Fruit fly (Drosophila melanogaster) whole organism, embryonic: ENCODE data around the gene mal.

Experiments
- Blimp-1 ChIP-seq: fragments of 200-800 bp; sonication (Bioruptor generic); optimal IDR thresholded peaks from 3 replicates; lab custom pipeline; 2018; ENCODE audit warnings: missing biosample characterization, missing genetic modification characterization, mild to moderate bottlenecking, moderate library complexity, missing genetic modification reagents
- CG10267 ChIP-seq: fragments of 200-800 bp; sonication (Bioruptor generic); optimal IDR thresholded peaks from 2 replicates; lab custom pipeline; 2018; ENCODE audit warnings: missing biosample characterization, mild to moderate bottlenecking, missing genetic modification characterization, moderate library complexity
- CG10959 ChIP-seq: fragments of 200-800 bp; sonication (Bioruptor generic); IDR thresholded peaks from 2 replicates; pipeline ENCODE4 v1.3.6; 2022; ENCODE audit warnings: missing biosample characterization, missing genetic modification characterization
- CG11560 ChIP-seq: fragments of 200-800 bp; sonication (Bioruptor generic); IDR thresholded peaks from 3 replicates; pipeline ENCODE4 v1.3.6; 2022; ENCODE audit warnings: missing biosample characterization, missing genetic modification characterization
- CG12155 ChIP-seq: fragments of 200-800 bp; sonication (Bioruptor generic); optimal IDR thresholded peaks from 3 replicates; lab custom pipeline; 2016; ENCODE audit warnings: missing biosample characterization, missing genetic modification characterization
- CG12299 ChIP-seq: fragments of 200-800 bp; sonication (Bioruptor generic); optimal IDR thresholded peaks from 2 replicates; lab custom pipeline; 2018; ENCODE audit warnings: missing biosample characterization, mild to moderate bottlenecking, missing genetic modification characterization
- CG12391 ChIP-seq: fragments of 200-800 bp; sonication (Bioruptor generic); optimal IDR thresholded peaks from 3 replicates; lab custom pipeline; 2018; ENCODE audit warnings: missing biosample characterization, mild to moderate bottlenecking, missing genetic modification characterization, moderate library complexity
- CG12659 ChIP-seq: fragments of 200-800 bp; sonication (Bioruptor generic); optimal IDR thresholded peaks from 3 replicates; lab custom pipeline; 2017; ENCODE audit warnings: mild to moderate bottlenecking, missing biosample characterization, missing genetic modification reagents, missing genetic modification characterization
- CG12942 ChIP-seq: fragments of 200-800 bp; sonication (Bioruptor generic); optimal IDR thresholded peaks from 3 replicates; lab custom pipeline; 2016; ENCODE audit warnings: missing biosample characterization, missing genetic modification characterization
- CG13775 ChIP-seq: fragments of 200-800 bp; sonication (Bioruptor generic); optimal IDR thresholded peaks from 3 replicates; lab custom pipeline; 2017; ENCODE audit warnings: missing biosample characterization, mild to moderate bottlenecking, missing genetic modification characterization
- CG17186 ChIP-seq: fragments of 200-800 bp; sonication (Bioruptor generic); optimal IDR thresholded peaks from 3 replicates; lab custom pipeline; 2017; ENCODE audit warnings: missing biosample characterization, missing genetic modification reagents, missing genetic modification characterization
- CG2678 ChIP-seq: fragments of 200-800 bp; sonication (Bioruptor generic); optimal IDR thresholded peaks from 3 replicates; lab custom pipeline; 2019; ENCODE audit warnings: missing biosample characterization, mild to moderate bottlenecking, missing genetic modification characterization, moderate library complexity
- CG30403 ChIP-seq: fragments of 200-800 bp; sonication (Bioruptor generic); optimal IDR thresholded peaks from 3 replicates; lab custom pipeline; 2016; ENCODE audit warnings: missing biosample characterization, missing genetic modification characterization
- CG31224 ChIP-seq: fragments of 200-800 bp; sonication (Bioruptor generic); IDR thresholded peaks from 2 replicates; pipeline ENCODE4 v1.3.6; 2022; ENCODE audit warnings: missing biosample characterization, missing genetic modification characterization
- CG34224 ChIP-seq: fragments of 200-800 bp; sonication (Bioruptor generic); IDR thresholded peaks from 3 replicates; pipeline ENCODE4 v1.3.6; 2022; ENCODE audit warnings: missing biosample characterization, missing genetic modification characterization; ENCODE audit not compliant: partially characterized antibody
- CG3847 ChIP-seq: fragments of 200-800 bp; sonication (Bioruptor generic); IDR thresholded peaks from 2 replicates; pipeline ENCODE4 v1.3.6; 2022; ENCODE audit warnings: missing biosample characterization, missing genetic modification characterization
- CG3995 ChIP-seq: fragments of 200-800 bp; sonication (Bioruptor generic); optimal IDR thresholded peaks from 3 replicates; lab custom pipeline; 2016; ENCODE audit warnings: missing biosample characterization, missing genetic modification characterization
- CG4328 ChIP-seq: fragments of 200-800 bp; sonication (Bioruptor generic); optimal IDR thresholded peaks from 3 replicates; lab custom pipeline; 2017; ENCODE audit warnings: missing biosample characterization, missing genetic modification reagents, missing genetic modification characterization
- CG5180 ChIP-seq: fragments of 200-800 bp; sonication (Bioruptor generic); optimal IDR thresholded peaks from 3 replicates; lab custom pipeline; 2017; ENCODE audit warnings: missing biosample characterization, missing genetic modification characterization, mild to moderate bottlenecking, moderate library complexity, missing genetic modification reagents
- CG6765 ChIP-seq: fragments of 200-800 bp; sonication (Bioruptor generic); optimal IDR thresholded peaks from 3 replicates; lab custom pipeline; 2017; ENCODE audit warnings: missing biosample characterization, mild to moderate bottlenecking, missing genetic modification characterization
- CG7556 ChIP-seq: fragments of 200-800 bp; sonication (Bioruptor generic); optimal IDR thresholded peaks from 2 replicates; lab custom pipeline; 2017; ENCODE audit warnings: missing biosample characterization, mild to moderate bottlenecking, missing genetic modification characterization
- Drgx ChIP-seq: fragments of 200-800 bp; sonication (Bioruptor generic); IDR thresholded peaks from 2 replicates; pipeline ENCODE4 v1.3.6; 2022; ENCODE audit warnings: missing biosample characterization, missing genetic modification characterization
- Gsc ChIP-seq: fragments of 200-800 bp; sonication (Bioruptor generic); IDR thresholded peaks from 2 replicates; pipeline ENCODE4 v1.3.6; 2022; ENCODE audit warnings: missing biosample characterization, missing genetic modification characterization
- Hmx ChIP-seq: fragments of 200-800 bp; sonication (Bioruptor generic); optimal IDR thresholded peaks from 2 replicates; lab custom pipeline; 2016; ENCODE audit warnings: missing biosample characterization, missing genetic modification characterization
- Med ChIP-seq: fragments of 200-800 bp; sonication (Bioruptor generic); peaks from one replicate; lab custom pipeline; 2016; ENCODE audit warnings: missing biosample characterization, missing genetic modification characterization, mild to moderate bottlenecking, inconsistent platforms, moderate library complexity
- Meics ChIP-seq: fragments of 200-800 bp; sonication (Bioruptor generic); optimal IDR thresholded peaks from 2 replicates; lab custom pipeline; 2017; ENCODE audit warnings: missing biosample characterization, mild to moderate bottlenecking, missing genetic modification characterization
- Nf-YA ChIP-seq: fragments of 200-800 bp; sonication (Bioruptor generic); IDR thresholded peaks from 2 replicates; pipeline ENCODE4 v1.3.6; 2022; ENCODE audit warnings: missing biosample characterization, missing genetic modification characterization
- Poxn ChIP-seq: fragments of 200-800 bp; sonication (Bioruptor generic); IDR thresholded peaks from 2 replicates; pipeline ENCODE4 v1.3.6; 2022; ENCODE audit warnings: missing biosample characterization, missing genetic modification characterization
- Spps ChIP-seq: fragments of 200-800 bp; sonication (Bioruptor generic); optimal IDR thresholded peaks from 2 replicates; lab custom pipeline; 2018; ENCODE audit warnings: missing biosample characterization, mild to moderate bottlenecking, missing genetic modification characterization
- Stat92E ChIP-seq, 3 experiments: fragments of >200 bp in 2 of 3; fragments of 200-800 bp in 1 of 3; sonication (Bioruptor generic) in 1 of 3; optimal IDR thresholded peaks; 2 replicates each; lab custom pipeline; 2017 to 2019; ENCODE audit warnings: missing biosample characterization in 3 of 3, missing genetic modification characterization in 3 of 3, mild to moderate bottlenecking in 1 of 3, moderate library complexity in 1 of 3
- YL-1 ChIP-seq: fragments of 200-800 bp; sonication (Bioruptor generic); optimal IDR thresholded peaks from 3 replicates; lab custom pipeline; 2017; ENCODE audit warnings: missing biosample characterization, mild to moderate bottlenecking, missing genetic modification characterization
- ac ChIP-seq: fragments of 200-800 bp; sonication (Bioruptor generic); optimal IDR thresholded peaks from 3 replicates; lab custom pipeline; 2017; ENCODE audit warnings: missing biosample characterization, mild to moderate bottlenecking, missing genetic modification characterization
- az2 ChIP-seq: fragments of 200-800 bp; sonication (Bioruptor generic); optimal IDR thresholded peaks from 3 replicates; lab custom pipeline; 2016; ENCODE audit warnings: missing biosample characterization, missing genetic modification characterization
- crol ChIP-seq: fragments of 200-800 bp; sonication (Bioruptor generic); IDR thresholded peaks from 2 replicates; pipeline ENCODE4 v1.3.6; 2022; ENCODE audit warnings: missing biosample characterization, missing genetic modification characterization
- cwo ChIP-seq: fragments of 200-800 bp; sonication (Bioruptor generic); optimal IDR thresholded peaks from 3 replicates; lab custom pipeline; 2017; ENCODE audit warnings: missing biosample characterization, missing genetic modification characterization, mild to moderate bottlenecking, moderate library complexity, missing genetic modification reagents
- gce ChIP-seq: fragments of 200-800 bp; sonication (Bioruptor generic); IDR thresholded peaks from 3 replicates; pipeline ENCODE4 v1.3.6; 2022; ENCODE audit warnings: missing biosample characterization, missing genetic modification characterization
- grau ChIP-seq: fragments of 200-800 bp; optimal IDR thresholded peaks from 3 replicates; lab custom pipeline; 2019; ENCODE audit warnings: missing biosample characterization, mild to moderate bottlenecking, missing genetic modification characterization, moderate library complexity
- inv ChIP-seq: fragments of 200-800 bp; sonication (Bioruptor generic); IDR thresholded peaks from 2 replicates; pipeline ENCODE4 v1.3.6; 2022; ENCODE audit warnings: missing biosample characterization, missing genetic modification characterization; ENCODE audit not compliant: partially characterized antibody
- jumu ChIP-seq: fragments of 200-800 bp; sonication (Bioruptor generic); optimal IDR thresholded peaks from 3 replicates; lab custom pipeline; 2016; ENCODE audit warnings: missing biosample characterization, missing genetic modification characterization
- lola ChIP-seq, 3 experiments: fragments of >200 bp in 2 of 3; fragments of 200-800 bp in 1 of 3; sonication (Bioruptor generic) in 1 of 3; optimal IDR thresholded peaks; 2 replicates each; lab custom pipeline; 2017 to 2019; ENCODE audit warnings: missing biosample characterization in 3 of 3, missing genetic modification characterization in 3 of 3, mild to moderate bottlenecking in 1 of 3, moderate library complexity in 1 of 3
- mld ChIP-seq: fragments of 200-800 bp; sonication (Bioruptor generic); IDR thresholded peaks from 3 replicates; pipeline ENCODE4 v1.3.6; 2022; ENCODE audit warnings: missing biosample characterization, missing genetic modification characterization; ENCODE audit not compliant: partially characterized antibody
- nau ChIP-seq: fragments of 200-800 bp; sonication (Bioruptor generic); optimal IDR thresholded peaks from 3 replicates; lab custom pipeline; 2017; ENCODE audit warnings: missing biosample characterization, mild to moderate bottlenecking, missing genetic modification characterization, missing genetic modification reagents
- nmo ChIP-seq: fragments of 200-800 bp; sonication (Bioruptor generic); optimal IDR thresholded peaks from 2 replicates; lab custom pipeline; 2018; ENCODE audit warnings: missing biosample characterization, mild to moderate bottlenecking, missing genetic modification characterization, moderate library complexity
- repo ChIP-seq: fragments of 200-800 bp; sonication (Bioruptor generic); optimal IDR thresholded peaks from 2 replicates; lab custom pipeline; 2016; ENCODE audit warnings: missing biosample characterization, missing genetic modification characterization
- sens ChIP-seq: fragments of 200-800 bp; sonication (Bioruptor generic); peaks from one replicate; lab custom pipeline; 2016; ENCODE audit warnings: missing biosample characterization, missing genetic modification characterization
- sisA ChIP-seq: fragments of 200-800 bp; sonication (Bioruptor generic); IDR thresholded peaks from 2 replicates; pipeline ENCODE4 v1.3.6; 2022; ENCODE audit warnings: missing biosample characterization, missing genetic modification characterization
- tap ChIP-seq: fragments of 200-800 bp; optimal IDR thresholded peaks from 3 replicates; lab custom pipeline; 2019; ENCODE audit warnings: missing biosample characterization, mild to moderate bottlenecking, missing genetic modification characterization, moderate library complexity
- tna ChIP-seq: fragments of 200-800 bp; sonication (Bioruptor generic); IDR thresholded peaks from 2 replicates; pipeline ENCODE4 v1.3.6; 2022; ENCODE audit warnings: missing biosample characterization, missing genetic modification characterization; ENCODE audit not compliant: partially characterized antibody
- wek ChIP-seq: fragments of 200-800 bp; sonication (Bioruptor generic); optimal IDR thresholded peaks from 3 replicates; lab custom pipeline; 2018; ENCODE audit warnings: missing biosample characterization, mild to moderate bottlenecking, missing genetic modification characterization, moderate library complexity

Gene mal

dm6 chrX:20447865-20448584, 18.6 kb downstream of the mal start (continued):
- TF ChIP-seq ac (GFP tag; lab: Kevin White, UChicago) (no peak), Spps (tag; lab: Kevin White, UChicago) (no peak), gce (no peak), Stat92E (GFP tag; optimal IDR thresholded peaks at IDR 0.05; lab: Kevin White, UChicago) (no peak), CG31224 (no peak), CG12391 (no peak), CG7556 (peak; percentile 52), mld (GFP tag; lab: Robert Waterston, UW) (no peak), CG34224 (GFP tag; lab: Robert Waterston, UW) (no peak), CG3847 (GFP tag; lab: Robert Waterston, UW) (no peak), CG2678 (tag; lab: Kevin White, UChicago) (peak; percentile 57), sens (GFP tag; lab: Kevin White, UChicago) (peak; percentile 42), Blimp-1 (GFP tag; lab: Kevin White, UChicago) (no peak), wek (no peak), lola (GFP tag; optimal IDR thresholded peaks at IDR 0.05; lab: Kevin White, UChicago) (no peak), Hmx (no peak), CG4328 (GFP tag; lab: Kevin White, UChicago) (no peak), cwo (no peak), repo (no peak), tna (GFP tag; lab: Robert Waterston, UW) (no peak), az2 (GFP tag; lab: Kevin White, UChicago) (no peak), Med (GFP tag; lab: Kevin White, UChicago) (peak; percentile 34), Nf-YA (GFP tag; lab: Robert Waterston, UW) (no peak), jumu (GFP tag; lab: Kevin White, UChicago) (no peak), inv (no peak), CG13775 (no peak), CG3995 (GFP tag; lab: Kevin White, UChicago) (no peak), Poxn (GFP tag; lab: Robert Waterston, UW) (no peak), sisA (GFP tag; lab: Robert Waterston, UW) (no peak), grau (peak; percentile 31), tap (tag; lab: Kevin White, UChicago) (no peak), CG10959 (GFP tag; lab: Robert Waterston, UW) (no peak), Meics (GFP tag; lab: Kevin White, UChicago) (peak; percentile 48), nau (GFP tag; lab: Kevin White, UChicago) (no peak), CG12155 (GFP tag; lab: Kevin White, UChicago) (no peak), CG17186 (no peak), Drgx (GFP tag; lab: Robert Waterston, UW) (no peak), CG12299 (tag; lab: Kevin White, UChicago) (no peak), YL-1 (GFP tag; lab: Kevin White, UChicago) (no peak), CG5180 (GFP tag; lab: Kevin White, UChicago) (no peak), nmo (no peak), Gsc (GFP tag; lab: Robert Waterston, UW) (no peak), crol (GFP tag; lab: Robert Waterston, UW) (peak; percentile 60), CG12659 (GFP tag; lab: Kevin White, UChicago) (peak; percentile 1), CG10267 (tag; lab: Kevin White, UChicago) (no peak), CG11560 (tag; lab: Robert Waterston, UW) (no peak), CG12942 (GFP tag; lab: Kevin White, UChicago) (no peak), CG30403 (GFP tag; lab: Kevin White, UChicago) (no peak), CG6765 (GFP tag; lab: Kevin White, UChicago) (no peak)
